Worm (Caenorhabditis elegans): ENCODE data around the gene ZK1307.8.

ZK1307.8 gene

DNA sequence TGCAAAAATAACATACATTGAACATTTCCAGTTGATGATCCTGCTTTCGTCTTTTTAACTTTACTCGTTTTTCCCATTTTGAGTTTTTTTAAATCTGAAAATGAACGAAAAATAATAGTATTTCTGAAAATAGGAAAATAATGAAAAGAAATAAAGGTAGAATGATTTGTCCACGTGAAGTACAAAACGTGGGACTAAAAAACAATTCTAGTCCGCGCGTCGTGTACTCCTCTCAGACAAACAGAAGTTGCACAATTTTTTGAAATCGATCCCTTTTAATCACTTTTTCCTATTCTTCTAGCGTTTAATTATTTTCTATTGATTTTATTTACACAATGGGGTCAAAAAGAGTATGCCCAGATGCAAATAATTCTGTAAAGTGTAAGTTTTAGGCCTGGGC lies 33.3 kb upstream of the ZK1307.8 start, which contains the start of the genes E02H1.1 and tag-124 (continued):
- TF ChIP-seq ztf-22 (GFP tag; optimal IDR thresholded peaks at IDR 0.05), result no peak
- TF ChIP-seq sdz-38 (tag; optimal IDR thresholded peaks at IDR 0.05), result no peak
- TF ChIP-seq sea-2 (GFP tag; IDR thresholded peaks at IDR 0.05), result no peak
- TF ChIP-seq ztf-18 (tag; optimal IDR thresholded peaks at IDR 0.05), result no peak
- peak; percentile 21 for TF ChIP-seq tbp1 (GFP tag; optimal IDR thresholded peaks at IDR 0.05)
- TF ChIP-seq madf-10 (tag; optimal IDR thresholded peaks at IDR 0.05), result peak; percentile 32
- TF ChIP-seq ceh-100 (GFP tag; IDR thresholded peaks at IDR 0.05), result peak; percentile 57
- TF ChIP-seq ekl-4 (GFP tag; IDR thresholded peaks at IDR 0.05), result no peak
- no peak for TF ChIP-seq nhr-27 (tag; optimal IDR thresholded peaks at IDR 0.05)
- peak; percentile 60 for TF ChIP-seq snpc-3.4 (tag; optimal IDR thresholded peaks at IDR 0.05)
- no peak for TF ChIP-seq hrde-1 (tag; optimal IDR thresholded peaks at IDR 0.05; ENCODE audit: borderline replicate concordance)
- no peak for TF ChIP-seq hlh-26 (GFP tag; conservative IDR thresholded peaks at IDR 0.05)
- peak; percentile 29 for TF ChIP-seq chd-7 (tag; optimal IDR thresholded peaks at IDR 0.05)
- no peak for TF ChIP-seq Y56A3A.18 (GFP tag; IDR thresholded peaks at IDR 0.05)
- peak; percentile 35 for TF ChIP-seq lin-54 (GFP tag; optimal IDR thresholded peaks at IDR 0.05)
- TF ChIP-seq T26A5.8 (tag; optimal IDR thresholded peaks at IDR 0.05), result no peak
- no peak for TF ChIP-seq snpc-1.3 (tag; optimal IDR thresholded peaks at IDR 0.05; ENCODE audit: insufficient read depth)
- TF ChIP-seq snpc-1.1 (tag; optimal IDR thresholded peaks at IDR 0.05; ENCODE audit: insufficient read depth), result no peak
- no peak for TF ChIP-seq snpc-4 (GFP tag; optimal IDR thresholded peaks at IDR 0.05)
- TF ChIP-seq snpc-4 (tag; optimal IDR thresholded peaks at IDR 0.05), result peak in 2 of 4 experiments; percentile 22 to 29
- TF ChIP-seq F23B12.7 (tag; optimal IDR thresholded peaks at IDR 0.05; ENCODE audit: insufficient read depth), result no peak
- no peak for TF ChIP-seq cebp-1 (GFP tag; IDR thresholded peaks at IDR 0.05)
- peak; percentile 58 for TF ChIP-seq cebp-1 (tag; optimal IDR thresholded peaks at IDR 0.05)
- no peak for TF ChIP-seq repo-1 (tag; optimal IDR thresholded peaks at IDR 0.05)
- TF ChIP-seq Y79H2A.3 (GFP tag; conservative IDR thresholded peaks at IDR 0.05), result no peak
- no peak for TF ChIP-seq nfyb-1 (GFP tag; IDR thresholded peaks at IDR 0.05)
- TF ChIP-seq somi-1 (GFP tag; optimal IDR thresholded peaks at IDR 0.05), result no peak
- no peak for TF ChIP-seq ceh-79 (tag; optimal IDR thresholded peaks at IDR 0.05)
- no peak for TF ChIP-seq lin-26 (GFP tag; IDR thresholded peaks at IDR 0.05)
- no peak for TF ChIP-seq let-526 (GFP tag; IDR thresholded peaks at IDR 0.05)
- peak; percentile 70 for TF ChIP-seq lin-40 (tag; optimal IDR thresholded peaks at IDR 0.05)
- no peak for TF ChIP-seq hmg-20 (GFP tag; IDR thresholded peaks at IDR 0.05)
- no peak for TF ChIP-seq attf-5 (GFP tag; optimal IDR thresholded peaks at IDR 0.05)
- TF ChIP-seq gei-17 (GFP tag; optimal IDR thresholded peaks at IDR 0.05), result no peak
- no peak for TF ChIP-seq lag-1 (GFP tag; IDR thresholded peaks at IDR 0.05)
- TF ChIP-seq ets-4 (GFP tag; optimal IDR thresholded peaks at IDR 0.05), result no peak
- TF ChIP-seq madf-8 (GFP tag; conservative IDR thresholded peaks at IDR 0.05), result peak; percentile 29; the same call in 1 of the 2 replicates
- no peak for TF ChIP-seq C17E4.6 (GFP tag; IDR thresholded peaks at IDR 0.05)
- TF ChIP-seq cebp-2 (GFP tag; IDR thresholded peaks at IDR 0.05), result no peak
- TF ChIP-seq B0019.2 (GFP tag; conservative IDR thresholded peaks at IDR 0.05), result no peak
- TF ChIP-seq ztf-3 (GFP tag; optimal IDR thresholded peaks at IDR 0.05), result no peak
- peak; percentile 69 for TF ChIP-seq ceh-27 (GFP tag; optimal IDR thresholded peaks at IDR 0.05)
- 0 out of 2 replicates have a peak, but pooled peaks have one; percentile 31 for TF ChIP-seq attf-6 (GFP tag; IDR thresholded peaks at IDR 0.05)
- no peak for TF ChIP-seq nfya-2 (GFP tag; IDR thresholded peaks at IDR 0.05)
- TF ChIP-seq F22D6.2 (tag; optimal IDR thresholded peaks at IDR 0.05), result no peak
- TF ChIP-seq F33H1.4 (GFP tag; IDR thresholded peaks at IDR 0.05), result peak; percentile 57
- no peak for TF ChIP-seq dpl-1 (GFP tag; optimal IDR thresholded peaks at IDR 0.05)
- TF ChIP-seq him-1 (tag; optimal IDR thresholded peaks at IDR 0.05), result peak; percentile 40
- no peak for TF ChIP-seq zim-3 (tag; optimal IDR thresholded peaks at IDR 0.05)
